Worm (Caenorhabditis elegans): Measurements from ENCODE around the gene F13A2.1.

Gene F13A2.1

ce11 chrV:4416710-4417109, 34.5 kb upstream of the F13A2.1 start, which contains the start of gene Y47D7A.18:
Gene Y47D7A.18 (minus strand): TSS chrV:4416810.
- TF ChIP-seq klf-2 (GFP tag; conservative IDR thresholded peaks at IDR 0.05) (no peak), cog-1 (tag; optimal IDR thresholded peaks at IDR 0.05) (no peak)

- TF ChIP-seq ref-1 (GFP tag; conservative IDR thresholded peaks at IDR 0.05) (no peak), tab-1 (GFP tag; IDR thresholded peaks at IDR 0.05) (no peak), ztf-29 (GFP tag; IDR thresholded peaks at IDR 0.05) (no peak), ztf-23 (GFP tag; IDR thresholded peaks at IDR 0.05) (no peak), med-1 (GFP tag; optimal IDR thresholded peaks at IDR 0.05; ENCODE audit: insufficient read depth) (no peak), klf-2 (GFP tag; conservative IDR thresholded peaks at IDR 0.05) (no peak), flt-1 (GFP tag; IDR thresholded peaks at IDR 0.05) (no peak), cog-1 (tag; optimal IDR thresholded peaks at IDR 0.05) (no peak), T22C8.4 (GFP tag; IDR thresholded peaks at IDR 0.05) (no peak)
These were observed 32.4 kb upstream of the F13A2.1 start, which contains the start of gene grl-5 for ce11 chrV:4414613-4415071. Gene grl-5 (minus strand): TSS chrV:4414663.

- TF ChIP-seq med-1 (GFP tag; optimal IDR thresholded peaks at IDR 0.05; ENCODE audit: insufficient read depth): no peak
- no peak for TF ChIP-seq tab-1 (GFP tag; IDR thresholded peaks at IDR 0.05)
- TF ChIP-seq T22C8.4 (GFP tag; IDR thresholded peaks at IDR 0.05): no peak
- TF ChIP-seq ztf-23 (GFP tag; IDR thresholded peaks at IDR 0.05): no peak
- TF ChIP-seq ref-1 (GFP tag; conservative IDR thresholded peaks at IDR 0.05): no peak
- TF ChIP-seq ztf-29 (GFP tag; IDR thresholded peaks at IDR 0.05): no peak
- no peak for TF ChIP-seq flt-1 (GFP tag; IDR thresholded peaks at IDR 0.05)
- TF ChIP-seq klf-2 (GFP tag; conservative IDR thresholded peaks at IDR 0.05): no peak
- TF ChIP-seq cog-1 (tag; optimal IDR thresholded peaks at IDR 0.05): no peak
These were observed 29.5 kb upstream of the F13A2.1 start, which contains the start of gene Y47D7A.17 for ce11 chrV:4411714-4412113. Gene Y47D7A.17 (minus strand): TSS chrV:4411814.

ce11 chrV:4410643-4411042, 28.4 kb upstream of the F13A2.1 start, which contains the start of gene Y47D7A.3:
Gene Y47D7A.3 (plus strand): TSS chrV:4410943.
- TF ChIP-seq T22C8.4 (GFP tag; IDR thresholded peaks at IDR 0.05) (no peak), flt-1 (GFP tag; IDR thresholded peaks at IDR 0.05) (no peak), ref-1 (GFP tag; conservative IDR thresholded peaks at IDR 0.05) (no peak), ztf-23 (GFP tag; IDR thresholded peaks at IDR 0.05) (no peak), tab-1 (GFP tag; IDR thresholded peaks at IDR 0.05) (no peak), ztf-29 (GFP tag; IDR thresholded peaks at IDR 0.05) (no peak), cog-1 (tag; optimal IDR thresholded peaks at IDR 0.05) (no peak)

ce11 chrV:4407519-4407918, 25.3 kb upstream of the F13A2.1 start, which contains the start of gene nhr-118:
Gene nhr-118 (plus strand): TSS chrV:4407819.
- TF ChIP-seq ztf-23 (GFP tag; IDR thresholded peaks at IDR 0.05): no peak
- no peak for TF ChIP-seq flt-1 (GFP tag; IDR thresholded peaks at IDR 0.05)
- no peak for TF ChIP-seq ztf-29 (GFP tag; IDR thresholded peaks at IDR 0.05)
- TF ChIP-seq T22C8.4 (GFP tag; IDR thresholded peaks at IDR 0.05): no peak
- TF ChIP-seq med-1 (GFP tag; optimal IDR thresholded peaks at IDR 0.05; ENCODE audit: insufficient read depth): no peak
- no peak for TF ChIP-seq ref-1 (GFP tag; conservative IDR thresholded peaks at IDR 0.05)
- TF ChIP-seq klf-2 (GFP tag; conservative IDR thresholded peaks at IDR 0.05): no peak
- no peak for TF ChIP-seq tab-1 (GFP tag; IDR thresholded peaks at IDR 0.05)
- TF ChIP-seq cog-1 (tag; optimal IDR thresholded peaks at IDR 0.05): no peak

ce11 chrV:4401865-4402264, 19.7 kb upstream of the F13A2.1 start, which contains the start of gene F13A2.5:
Gene F13A2.5 (minus strand): TSS chrV:4401965.
- TF ChIP-seq ztf-29 (GFP tag; IDR thresholded peaks at IDR 0.05) (no peak), tab-1 (GFP tag; IDR thresholded peaks at IDR 0.05) (no peak), cog-1 (tag; optimal IDR thresholded peaks at IDR 0.05) (no peak), med-1 (GFP tag; optimal IDR thresholded peaks at IDR 0.05; ENCODE audit: insufficient read depth) (no peak), klf-2 (GFP tag; conservative IDR thresholded peaks at IDR 0.05) (no peak), ref-1 (GFP tag; conservative IDR thresholded peaks at IDR 0.05) (no peak), T22C8.4 (GFP tag; IDR thresholded peaks at IDR 0.05) (no peak), flt-1 (GFP tag; IDR thresholded peaks at IDR 0.05) (no peak)

ce11 chrV:4400118-4400517, 17.9 kb upstream of the F13A2.1 start, which contains the start of gene F13A2.4:
Gene F13A2.4 (minus strand): TSS chrV:4400218.
- no peak for TF ChIP-seq tab-1 (GFP tag; IDR thresholded peaks at IDR 0.05)

- no peak for TF ChIP-seq klf-2 (GFP tag; conservative IDR thresholded peaks at IDR 0.05)
- no peak for TF ChIP-seq tab-1 (GFP tag; IDR thresholded peaks at IDR 0.05)
- TF ChIP-seq ztf-23 (GFP tag; IDR thresholded peaks at IDR 0.05): no peak
- no peak for TF ChIP-seq cog-1 (tag; optimal IDR thresholded peaks at IDR 0.05)
- no peak for TF ChIP-seq med-1 (GFP tag; optimal IDR thresholded peaks at IDR 0.05; ENCODE audit: insufficient read depth)
These were observed 16.7 kb upstream of the F13A2.1 start for ce11 chrV:4398884-4399283.

- TF ChIP-seq flt-1 (GFP tag; IDR thresholded peaks at IDR 0.05) (no peak), tab-1 (GFP tag; IDR thresholded peaks at IDR 0.05) (no peak), med-1 (GFP tag; optimal IDR thresholded peaks at IDR 0.05; ENCODE audit: insufficient read depth) (no peak), T22C8.4 (GFP tag; IDR thresholded peaks at IDR 0.05) (no peak), ztf-29 (GFP tag; IDR thresholded peaks at IDR 0.05) (no peak), klf-2 (GFP tag; conservative IDR thresholded peaks at IDR 0.05) (no peak)
These were observed 15.9 kb upstream of the F13A2.1 start for ce11 chrV:4398127-4398526.

- TF ChIP-seq flt-1 (GFP tag; IDR thresholded peaks at IDR 0.05): no peak
- no peak for TF ChIP-seq ztf-29 (GFP tag; IDR thresholded peaks at IDR 0.05)
- no peak for TF ChIP-seq T22C8.4 (GFP tag; IDR thresholded peaks at IDR 0.05)
- TF ChIP-seq cog-1 (tag; optimal IDR thresholded peaks at IDR 0.05): no peak
- no peak for TF ChIP-seq klf-2 (GFP tag; conservative IDR thresholded peaks at IDR 0.05)
- no peak for TF ChIP-seq med-1 (GFP tag; optimal IDR thresholded peaks at IDR 0.05; ENCODE audit: insufficient read depth)
- no peak for TF ChIP-seq ref-1 (GFP tag; conservative IDR thresholded peaks at IDR 0.05)
- TF ChIP-seq ztf-23 (GFP tag; IDR thresholded peaks at IDR 0.05): no peak
- no peak for TF ChIP-seq tab-1 (GFP tag; IDR thresholded peaks at IDR 0.05)
These were observed 14.1 kb upstream of the F13A2.1 start, which contains the start of gene F13A2.3 for ce11 chrV:4396257-4396656. Gene F13A2.3 (minus strand): TSS chrV:4396357.

All from whole organism, midembryonic.